Fruit fly (Drosophila melanogaster) whole organism, embryonic: Measurements from ENCODE around the gene CG14961.
A peak's percentile ranks its signal among the peaks of the same experiment; 100 is the strongest.

Experiments
- Atf-2 ChIP-seq: fragments of 200-800 bp; sonication (Bioruptor generic); optimal IDR thresholded peaks from 2 replicates; lab custom pipeline; 2016; ENCODE audit warnings: missing biosample characterization, missing genetic modification characterization
- CG11247 ChIP-seq: fragments of 200-800 bp; sonication (Bioruptor generic); IDR thresholded peaks from 2 replicates; pipeline ENCODE4 v1.3.6; 2022; ENCODE audit warnings: missing biosample characterization, missing genetic modification characterization
- CG13424 ChIP-seq: fragments of 200-800 bp; sonication (Bioruptor generic); optimal IDR thresholded peaks from 2 replicates; lab custom pipeline; 2019; ENCODE audit warnings: missing biosample characterization, mild to moderate bottlenecking, missing genetic modification characterization, moderate library complexity
- CG15514 ChIP-seq: fragments of 200-800 bp; sonication (Bioruptor generic); optimal IDR thresholded peaks from 3 replicates; lab custom pipeline; 2017; ENCODE audit warnings: missing biosample characterization, missing genetic modification characterization, mild to moderate bottlenecking, moderate library complexity, missing genetic modification reagents
- CG15601 ChIP-seq: fragments of 200-800 bp; sonication (Bioruptor generic); optimal IDR thresholded peaks from 3 replicates; lab custom pipeline; 2019; ENCODE audit warnings: missing biosample characterization, mild to moderate bottlenecking, missing genetic modification characterization, moderate library complexity
- CG17829 ChIP-seq: fragments of 200-800 bp; optimal IDR thresholded peaks from 2 replicates; lab custom pipeline; 2019; ENCODE audit warnings: missing biosample characterization, mild to moderate bottlenecking, missing genetic modification characterization, moderate library complexity
- CG1792 ChIP-seq: fragments of 200-800 bp; sonication (Bioruptor generic); optimal IDR thresholded peaks from 2 replicates; lab custom pipeline; 2016; ENCODE audit warnings: missing biosample characterization, missing genetic modification characterization
- CG1832 ChIP-seq: fragments of 200-800 bp; sonication (Bioruptor generic); optimal IDR thresholded peaks from 2 replicates; lab custom pipeline; 2017; ENCODE audit warnings: missing biosample characterization, mild to moderate bottlenecking, missing genetic modification characterization, inconsistent platforms
- CG18599 ChIP-seq: fragments of 200-800 bp; sonication (Bioruptor generic); optimal IDR thresholded peaks from 3 replicates; lab custom pipeline; 2017; ENCODE audit warnings: missing biosample characterization, missing genetic modification characterization, mild to moderate bottlenecking, moderate library complexity, missing genetic modification reagents
- CG2120 ChIP-seq: fragments of 200-800 bp; sonication (Bioruptor generic); optimal IDR thresholded peaks from 3 replicates; lab custom pipeline; 2016; ENCODE audit warnings: missing biosample characterization, missing genetic modification characterization
- CG31441 ChIP-seq: fragments of 200-800 bp; sonication (Bioruptor generic); IDR thresholded peaks from 2 replicates; pipeline ENCODE4 v1.3.6; 2022; ENCODE audit warnings: missing biosample characterization, missing genetic modification characterization
- CG6272 ChIP-seq: fragments of 200-800 bp; sonication (Bioruptor generic); IDR thresholded peaks from 2 replicates; pipeline ENCODE4 v1.3.6; 2022; ENCODE audit warnings: missing biosample characterization, missing genetic modification characterization
- CG7357 ChIP-seq: fragments of 200-800 bp; sonication (Bioruptor generic); IDR thresholded peaks from 3 replicates; pipeline ENCODE4 v1.3.6; 2022; ENCODE audit warnings: missing biosample characterization, missing genetic modification characterization
- CG9215 ChIP-seq: fragments of 200-800 bp; sonication (Bioruptor generic); IDR thresholded peaks from 2 replicates; pipeline ENCODE4 v1.3.6; 2022; ENCODE audit warnings: missing biosample characterization, missing genetic modification characterization
- CG9932 ChIP-seq: fragments of 200-800 bp; sonication (Bioruptor generic); IDR thresholded peaks from 2 replicates; pipeline ENCODE4 v1.3.6; 2022; ENCODE audit warnings: missing biosample characterization, missing genetic modification characterization
- Dp ChIP-seq: fragments of 200-800 bp; sonication (Bioruptor generic); optimal IDR thresholded peaks from 2 replicates; lab custom pipeline; 2018; ENCODE audit warnings: missing biosample characterization, mild to moderate bottlenecking, missing genetic modification characterization, moderate library complexity
- Eip74EF ChIP-seq, 2 experiments: fragments of 200-800 bp in 1 of 2; fragments of >200 bp in 1 of 2; sonication (Bioruptor generic) in 1 of 2; optimal IDR thresholded peaks; 2 replicates each; lab custom pipeline; 2017 to 2019; ENCODE audit warnings: missing biosample characterization in 2 of 2, missing genetic modification characterization in 2 of 2, mild to moderate bottlenecking in 1 of 2, moderate library complexity in 1 of 2
- HmgZ ChIP-seq: fragments of 200-800 bp; sonication (Bioruptor generic); optimal IDR thresholded peaks from 2 replicates; lab custom pipeline; 2018; ENCODE audit warnings: missing biosample characterization, mild to moderate bottlenecking, missing genetic modification characterization
- Meics ChIP-seq: fragments of 200-800 bp; sonication (Bioruptor generic); optimal IDR thresholded peaks from 2 replicates; lab custom pipeline; 2017; ENCODE audit warnings: missing biosample characterization, mild to moderate bottlenecking, missing genetic modification characterization
- NfI ChIP-seq: fragments of 200-800 bp; sonication (Bioruptor generic); optimal IDR thresholded peaks from 3 replicates; lab custom pipeline; 2018; ENCODE audit warnings: missing biosample characterization, mild to moderate bottlenecking, missing genetic modification characterization, moderate library complexity
- Pdp1 ChIP-seq, 2 experiments: fragments of 200-800 bp; sonication (Bioruptor generic); optimal IDR thresholded peaks; 3 replicates each; lab custom pipeline; 2016; ENCODE audit warnings: missing biosample characterization in 2 of 2, missing genetic modification characterization in 2 of 2, mild to moderate bottlenecking in 1 of 2, moderate library complexity in 1 of 2
- TFAM ChIP-seq: fragments of 200-800 bp; sonication (Bioruptor generic); optimal IDR thresholded peaks from 2 replicates; lab custom pipeline; 2017; ENCODE audit warnings: missing biosample characterization, missing genetic modification characterization, inconsistent platforms
- al ChIP-seq: fragments of 200-800 bp; sonication (Bioruptor generic); IDR thresholded peaks from 2 replicates; pipeline ENCODE4 v1.3.6; 2022; ENCODE audit warnings: missing biosample characterization, missing genetic modification characterization
- bab2 ChIP-seq: fragments of 200-800 bp; sonication (Bioruptor generic); optimal IDR thresholded peaks from 2 replicates; lab custom pipeline; 2016; ENCODE audit warnings: missing biosample characterization, missing genetic modification characterization
- bowl ChIP-seq: fragments of 200-800 bp; sonication (Bioruptor generic); IDR thresholded peaks from 2 replicates; pipeline ENCODE4 v1.3.6; 2022; ENCODE audit warnings: missing biosample characterization, missing genetic modification characterization
- bsh ChIP-seq, 2 experiments: fragments of 200-800 bp; sonication (Bioruptor generic); optimal IDR thresholded peaks; 2 replicates each; lab custom pipeline; 2017 to 2018; ENCODE audit warnings: mild to moderate bottlenecking in 2 of 2, missing biosample characterization in 2 of 2, missing genetic modification characterization in 2 of 2, moderate library complexity in 1 of 2
- esg ChIP-seq: fragments of 200-800 bp; sonication (Bioruptor generic); conservative IDR thresholded peaks from 2 replicates; pipeline ENCODE4 v1.3.6; 2022; ENCODE audit warnings: missing biosample characterization, missing genetic modification characterization
- fd96Cb ChIP-seq: fragments of 200-800 bp; sonication (Bioruptor generic); optimal IDR thresholded peaks from 2 replicates; lab custom pipeline; 2018; ENCODE audit warnings: missing biosample characterization, mild to moderate bottlenecking, missing genetic modification characterization, moderate library complexity
- fu2 ChIP-seq: fragments of 200-800 bp; sonication (Bioruptor generic); optimal IDR thresholded peaks from 2 replicates; lab custom pipeline; 2016; ENCODE audit warnings: missing biosample characterization, missing genetic modification characterization
- grn ChIP-seq: fragments of 200-800 bp; sonication (Bioruptor generic); optimal IDR thresholded peaks from 3 replicates; lab custom pipeline; 2017; ENCODE audit warnings: missing biosample characterization, missing genetic modification characterization
- gt ChIP-seq: fragments of 200-800 bp; sonication (Bioruptor generic); IDR thresholded peaks from 2 replicates; pipeline ENCODE4 v1.3.6; 2022; ENCODE audit warnings: missing biosample characterization, missing genetic modification characterization
- ham ChIP-seq: fragments of 200-800 bp; sonication (Bioruptor generic); IDR thresholded peaks from 2 replicates; pipeline ENCODE4 v1.3.6; 2022; ENCODE audit warnings: missing biosample characterization, missing genetic modification characterization
- ind ChIP-seq: fragments of 200-800 bp; sonication (Bioruptor generic); optimal IDR thresholded peaks from 3 replicates; lab custom pipeline; 2016; ENCODE audit warnings: missing biosample characterization, missing genetic modification characterization
- jigr1 ChIP-seq: fragments of 200-800 bp; sonication (Bioruptor generic); IDR thresholded peaks from 3 replicates; pipeline ENCODE4 v1.3.6; 2022; ENCODE audit warnings: missing biosample characterization, missing genetic modification characterization
- lov ChIP-seq, 2 experiments: fragments of 200-800 bp in 1 of 2; fragments of >200 bp in 1 of 2; sonication (Bioruptor generic) in 1 of 2; IDR thresholded peaks in 1 of 2; optimal IDR thresholded peaks in 1 of 2; 2 replicates in 1 of 2; 3 replicates in 1 of 2; pipeline versions ENCODE4 v1.3.6 to Lab custom; 2017 to 2022; ENCODE audit warnings: missing biosample characterization in 1 of 2, missing genetic modification characterization in 1 of 2
- maf-S ChIP-seq: fragments of 200-800 bp; sonication (Bioruptor generic); optimal IDR thresholded peaks from 2 replicates; lab custom pipeline; 2016; ENCODE audit warnings: missing biosample characterization, missing genetic modification characterization
- onecut ChIP-seq: fragments of 200-800 bp; sonication (Bioruptor generic); IDR thresholded peaks from 2 replicates; pipeline ENCODE4 v1.3.6; 2022; ENCODE audit warnings: missing biosample characterization, missing genetic modification characterization
- pan ChIP-seq, 4 experiments: fragments of >200 bp in 3 of 4; fragments of 200-800 bp in 1 of 4; sonication (Bioruptor generic) in 1 of 4; optimal IDR thresholded peaks in 3 of 4; IDR thresholded peaks in 1 of 4; 2 replicates each; pipeline versions ENCODE4 v1.3.6 to Lab custom; 2017 to 2022; ENCODE audit warnings: missing biosample characterization in 2 of 4, missing genetic modification characterization in 2 of 4, mixed read lengths in 1 of 4
- prd ChIP-seq, 3 experiments: fragments of >200 bp in 2 of 3; fragments of 200-800 bp in 1 of 3; sonication (Bioruptor generic) in 1 of 3; optimal IDR thresholded peaks in 2 of 3; IDR thresholded peaks in 1 of 3; 2 replicates in 2 of 3; 3 replicates in 1 of 3; pipeline versions ENCODE4 v1.3.6 to Lab custom; 2017 to 2022; ENCODE audit warnings: missing biosample characterization in 1 of 3, missing genetic modification characterization in 1 of 3
- rib ChIP-seq: fragments of 200-800 bp; sonication (Bioruptor generic); IDR thresholded peaks from 2 replicates; pipeline ENCODE4 v1.3.6; 2022; ENCODE audit warnings: missing biosample characterization, missing genetic modification characterization
- run ChIP-seq: fragments of 200-800 bp; sonication (Bioruptor generic); optimal IDR thresholded peaks from 3 replicates; lab custom pipeline; 2018; ENCODE audit warnings: missing biosample characterization, mild to moderate bottlenecking, missing genetic modification characterization
- scrt ChIP-seq: fragments of 200-800 bp; sonication (Bioruptor generic); optimal IDR thresholded peaks from 2 replicates; lab custom pipeline; 2018; ENCODE audit warnings: missing biosample characterization, mild to moderate bottlenecking, missing genetic modification characterization, moderate library complexity
- seq ChIP-seq: fragments of 200-800 bp; sonication (Bioruptor generic); IDR thresholded peaks from 2 replicates; pipeline ENCODE4 v1.3.6; 2022; ENCODE audit warnings: missing biosample characterization, missing genetic modification characterization
- sob ChIP-seq: fragments of 200-800 bp; sonication (Bioruptor generic); IDR thresholded peaks from 2 replicates; pipeline ENCODE4 v1.3.6; 2022; ENCODE audit warnings: missing biosample characterization, missing genetic modification characterization
- ssp ChIP-seq: fragments of 200-800 bp; sonication (Bioruptor generic); IDR thresholded peaks from 2 replicates; pipeline ENCODE4 v1.3.6; 2022; ENCODE audit warnings: missing biosample characterization, missing genetic modification characterization
- stc ChIP-seq: fragments of 200-800 bp; sonication (Bioruptor generic); IDR thresholded peaks from 2 replicates; pipeline ENCODE4 v1.3.6; 2022; ENCODE audit warnings: missing biosample characterization, missing genetic modification characterization
- tll ChIP-seq, 2 experiments: fragments of 200-800 bp in 1 of 2; fragments of >200 bp in 1 of 2; sonication (Bioruptor generic) in 1 of 2; optimal IDR thresholded peaks; 2 replicates each; lab custom pipeline; 2017 to 2019; ENCODE audit warnings: missing biosample characterization in 2 of 2, missing genetic modification characterization in 2 of 2, mild to moderate bottlenecking in 1 of 2, moderate library complexity in 1 of 2
- tx ChIP-seq: fragments of 200-800 bp; sonication (Bioruptor generic); optimal IDR thresholded peaks from 2 replicates; lab custom pipeline; 2016; ENCODE audit warnings: missing biosample characterization, missing genetic modification characterization

The CG14961 gene

DNA sequence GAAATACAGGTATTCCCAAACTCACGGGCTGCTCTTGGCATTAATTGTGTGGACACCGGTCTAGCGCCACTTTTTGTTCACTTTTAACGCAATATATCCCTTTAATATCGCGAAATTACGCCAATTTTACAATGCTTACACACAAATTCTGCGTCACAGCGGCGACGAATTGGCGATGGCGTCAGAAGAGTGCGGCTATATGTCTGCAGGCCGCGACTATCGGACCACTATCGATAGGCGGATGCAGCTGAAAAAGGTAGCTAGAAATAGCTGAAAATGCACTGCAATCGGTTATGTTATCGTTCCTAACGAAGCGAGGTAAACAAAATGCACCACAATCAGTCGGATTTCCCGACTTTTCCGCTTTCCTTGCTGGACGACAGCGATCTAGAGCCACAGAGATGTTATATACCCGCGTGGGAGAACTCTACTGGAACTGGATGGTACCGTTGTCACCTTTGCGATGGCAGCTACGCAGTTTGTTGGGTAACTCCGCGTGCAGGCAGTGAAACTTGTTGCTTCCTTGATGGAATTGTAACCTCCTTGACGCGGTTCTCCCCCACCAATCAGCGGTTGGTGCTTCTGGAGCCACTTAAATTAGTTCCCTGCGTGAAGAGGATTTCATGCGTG lies 44.2 kb downstream of the CG14961 start, which contains the start of the genes Ythdc1 and CG12010 (continued):
- TF ChIP-seq run (tag; lab: Kevin White, UChicago) (no peak), fd96Cb (tag; lab: Kevin White, UChicago) (no peak), Meics (GFP tag; lab: Kevin White, UChicago) (no peak), prd (optimal IDR thresholded peaks at IDR 0.05; lab: Kevin White, UChicago) (no peak), prd (GFP tag; IDR thresholded peaks at IDR 0.05; lab: Robert Waterston, UW) (no peak), CG6272 (GFP tag; lab: Robert Waterston, UW) (no peak), stc (GFP tag; lab: Robert Waterston, UW) (no peak), bab2 (GFP tag; lab: Kevin White, UChicago) (no peak), scrt (peak; percentile 84), ind (GFP tag; lab: Kevin White, UChicago) (no peak), CG1832 (GFP tag; lab: Kevin White, UChicago) (peak; percentile 83), CG17829 (tag; lab: Kevin White, UChicago) (peak; percentile 41), CG15514 (GFP tag; lab: Kevin White, UChicago) (no peak), TFAM (GFP tag; lab: Kevin White, UChicago) (no peak), al (GFP tag; lab: Robert Waterston, UW) (no peak), HmgZ (peak; percentile 82), ham (no peak), tx (GFP tag; lab: Kevin White, UChicago) (no peak), CG18599 (GFP tag; lab: Kevin White, UChicago) (no peak), gt (GFP tag; lab: Robert Waterston, UW) (no peak), CG31441 (no peak), onecut (GFP tag; lab: Robert Waterston, UW) (peak; percentile 74), jigr1 (GFP tag; lab: Robert Waterston, UW) (no peak), CG1792 (GFP tag; lab: Kevin White, UChicago) (no peak), CG15601 (tag; lab: Kevin White, UChicago) (no peak), seq (no peak), rib (no peak), CG13424 (tag; lab: Kevin White, UChicago) (no peak), CG9215 (GFP tag; lab: Robert Waterston, UW) (no peak), bowl (GFP tag; lab: Robert Waterston, UW) (no peak), grn (no peak), Pdp1 (GFP tag; optimal IDR thresholded peaks at IDR 0.05; lab: Kevin White, UChicago) (peak in 1 of 2 experiments; percentile 51), pan (optimal IDR thresholded peaks at IDR 0.05; lab: Kevin White, UChicago) (no peak), pan (GFP tag; optimal IDR thresholded peaks at IDR 0.05 in 1 of 2, IDR thresholded peaks at IDR 0.05 in 1 of 2) (no peak), Dp (GFP tag; lab: Kevin White, UChicago) (peak; percentile 58), sob (GFP tag; lab: Robert Waterston, UW) (peak; percentile 39; the same call in 1 of the 2 replicates), Eip74EF (GFP tag; optimal IDR thresholded peaks at IDR 0.05; lab: Kevin White, UChicago) (no peak), bsh (GFP tag; optimal IDR thresholded peaks at IDR 0.05; lab: Kevin White, UChicago) (no peak), CG9932 (GFP tag; lab: Robert Waterston, UW) (0 out of 2 replicates have a peak, but pooled peaks have one; percentile 12), maf-S (GFP tag; lab: Kevin White, UChicago) (no peak), NfI (GFP tag; lab: Kevin White, UChicago) (no peak), CG11247 (GFP tag; lab: Robert Waterston, UW) (no peak), lov (optimal IDR thresholded peaks at IDR 0.05; lab: Kevin White, UChicago) (no peak), lov (GFP tag; IDR thresholded peaks at IDR 0.05; lab: Robert Waterston, UW) (no peak), Atf-2 (no peak), tll (GFP tag; optimal IDR thresholded peaks at IDR 0.05; lab: Kevin White, UChicago) (no peak), CG2120 (GFP tag; lab: Kevin White, UChicago) (peak; percentile 12), ssp (peak; percentile 91), fu2 (GFP tag; lab: Kevin White, UChicago) (no peak), CG7357 (GFP tag; lab: Robert Waterston, UW) (0 out of 3 replicates have a peak, but pooled peaks have one; percentile 21), esg (GFP tag; lab: Robert Waterston, UW) (no peak)
